Worm (Caenorhabditis elegans) whole organism, young adult: ENCODE results near the gene daf-41.

Experiments
- B0019.2 ChIP-seq: fragments of 200-800 bp; sonication (Bioruptor generic); conservative IDR thresholded peaks from 2 replicates; pipeline ENCODE4 v1.3.6; 2022; ENCODE audit warnings: missing genetic modification reagents, missing genetic modification characterization, missing compliant biosample characterization
- B0261.1 ChIP-seq: sonication (generic microtip); optimal IDR thresholded peaks from 2 replicates; lab custom pipeline; 2016; ENCODE audit warnings: mild to moderate bottlenecking, missing genetic modification characterization, moderate library complexity, missing compliant biosample characterization
- B0336.3 ChIP-seq: fragments of 200-800 bp; sonication (Bioruptor generic); IDR thresholded peaks from 2 replicates; pipeline ENCODE4 v1.3.6; 2022; ENCODE audit warnings: missing genetic modification characterization, missing compliant biosample characterization
- F37B4.10 ChIP-seq: fragments of 200-800 bp; sonication (Bioruptor generic); IDR thresholded peaks from 2 replicates; pipeline ENCODE4 v1.3.6; 2022; ENCODE audit warnings: missing genetic modification characterization, missing compliant biosample characterization
- F49E8.2 ChIP-seq: sonication (generic microtip); optimal IDR thresholded peaks from 3 replicates; lab custom pipeline; 2017; ENCODE audit warnings: missing genetic modification characterization, mild to moderate bottlenecking, missing compliant biosample characterization, antibody characterized with exemption, moderate library complexity; ENCODE audit not compliant: insufficient read depth
- F52B5.7 ChIP-seq: sonication (generic microtip); optimal IDR thresholded peaks from 2 replicates; lab custom pipeline; 2016; ENCODE audit warnings: mild to moderate bottlenecking, missing genetic modification characterization, missing compliant biosample characterization
- F55B11.4 ChIP-seq: sonication (generic microtip); optimal IDR thresholded peaks from 2 replicates; lab custom pipeline; 2016; ENCODE audit warnings: missing compliant biosample characterization, missing genetic modification characterization, borderline replicate concordance; ENCODE audit not compliant: insufficient read depth
- F57A8.1 ChIP-seq: fragments of 200-800 bp; sonication (Bioruptor generic); optimal IDR thresholded peaks from 2 replicates; lab custom pipeline; 2018; ENCODE audit warnings: mild to moderate bottlenecking, missing genetic modification characterization, moderate library complexity, missing compliant biosample characterization
- F57C9.4 ChIP-seq: sonication (generic microtip); optimal IDR thresholded peaks from 2 replicates; lab custom pipeline; 2017; ENCODE audit warnings: mild to moderate bottlenecking, missing genetic modification characterization, missing compliant biosample characterization
- T26A5.8 ChIP-seq: sonication (generic microtip); optimal IDR thresholded peaks from 2 replicates; lab custom pipeline; 2016; ENCODE audit warnings: missing genetic modification characterization, missing compliant biosample characterization
- Y53G8AR.9 ChIP-seq: fragments of 200-800 bp; sonication (Bioruptor generic); conservative IDR thresholded peaks from 2 replicates; pipeline ENCODE4 v1.3.6; 2022; ENCODE audit warnings: missing genetic modification reagents, missing genetic modification characterization, missing compliant biosample characterization
- Y79H2A.3 ChIP-seq: fragments of 200-800 bp; sonication (Bioruptor generic); conservative IDR thresholded peaks from 2 replicates; pipeline ENCODE4 v1.3.6; 2022; ENCODE audit warnings: missing genetic modification reagents, missing genetic modification characterization, missing compliant biosample characterization
- Y95B8A.8 ChIP-seq: fragments of 200-800 bp; sonication (Bioruptor generic); IDR thresholded peaks from 2 replicates; pipeline ENCODE4 v1.3.6; 2022; ENCODE audit warnings: missing genetic modification reagents, missing genetic modification characterization, missing compliant biosample characterization
- ama-1 ChIP-seq, 3 experiments: fragments of 150-350 bp in 1 of 3; sonication (generic microtip) in 2 of 3; optimal IDR thresholded peaks; 2 replicates each; lab custom pipeline; 2014 to 2018; ENCODE audit warnings: missing biosample characterization in 2 of 3, missing genetic modification characterization in 2 of 3, missing genetic modification reagents in 2 of 3
- aptf-3 ChIP-seq: fragments of 200-800 bp; sonication (Bioruptor generic); IDR thresholded peaks from 2 replicates; pipeline ENCODE4 v1.3.6; 2022; ENCODE audit warnings: missing genetic modification characterization, missing compliant biosample characterization
- atf-7 ChIP-seq: sonication (generic microtip); optimal IDR thresholded peaks from 2 replicates; lab custom pipeline; 2017; ENCODE audit warnings: mild to moderate bottlenecking, missing genetic modification characterization, missing compliant biosample characterization
- athp-1 ChIP-seq: sonication (generic microtip); optimal IDR thresholded peaks from 2 replicates; lab custom pipeline; 2017; ENCODE audit warnings: mild to moderate bottlenecking, missing genetic modification characterization, missing compliant biosample characterization
- attf-6 ChIP-seq: fragments of 200-800 bp; sonication (Bioruptor generic); IDR thresholded peaks from 2 replicates; pipeline ENCODE4 v1.3.6; 2022; ENCODE audit warnings: missing genetic modification reagents, missing genetic modification characterization, missing compliant biosample characterization
- bed-1 ChIP-seq: fragments of 200-800 bp; sonication (Bioruptor generic); IDR thresholded peaks from 2 replicates; pipeline ENCODE4 v1.3.6; 2022; ENCODE audit warnings: missing genetic modification reagents, missing genetic modification characterization, missing compliant biosample characterization
- ceh-100 ChIP-seq: fragments of 200-800 bp; sonication (Bioruptor generic); IDR thresholded peaks from 2 replicates; pipeline ENCODE4 v1.3.6; 2022; ENCODE audit warnings: missing genetic modification reagents, missing genetic modification characterization, missing compliant biosample characterization
- ceh-58 ChIP-seq: fragments of 200-800 bp; sonication (Bioruptor generic); IDR thresholded peaks from 2 replicates; pipeline ENCODE4 v1.3.6; 2022; ENCODE audit warnings: missing genetic modification characterization, missing compliant biosample characterization
- die-1 ChIP-seq: sonication (generic microtip); optimal IDR thresholded peaks from 2 replicates; lab custom pipeline; 2016; ENCODE audit warnings: missing genotype, mild to moderate bottlenecking, missing genetic modification characterization, missing compliant biosample characterization
- dox-1 ChIP-seq: fragments of 200-800 bp; sonication (Bioruptor generic); IDR thresholded peaks from 2 replicates; pipeline ENCODE4 v1.3.6; 2022; ENCODE audit warnings: missing genetic modification reagents, missing genetic modification characterization, missing compliant biosample characterization
- efl-1 ChIP-seq: fragments of 150-350 bp; optimal IDR thresholded peaks from 2 replicates; lab custom pipeline; 2014; ENCODE audit warnings: missing biosample characterization, missing genetic modification reagents, missing genetic modification characterization
- ets-4 ChIP-seq: fragments of 200-800 bp; sonication (Bioruptor generic); optimal IDR thresholded peaks from 2 replicates; lab custom pipeline; 2018; ENCODE audit warnings: mild to moderate bottlenecking, missing genetic modification characterization, missing compliant biosample characterization
- gei-17 ChIP-seq: fragments of 200-800 bp; sonication (Bioruptor generic); optimal IDR thresholded peaks from 2 replicates; lab custom pipeline; 2018; ENCODE audit warnings: mild to moderate bottlenecking, missing genetic modification characterization, missing compliant biosample characterization
- hmg-1.2 ChIP-seq: fragments of 200-800 bp; sonication (Bioruptor generic); IDR thresholded peaks from 2 replicates; pipeline ENCODE4 v1.3.6; 2022; ENCODE audit warnings: missing genetic modification reagents, missing genetic modification characterization, missing compliant biosample characterization
- hsf-1 ChIP-seq: fragments of 200-800 bp; sonication (Bioruptor generic); IDR thresholded peaks from 2 replicates; pipeline ENCODE4 v1.3.6; 2022; ENCODE audit warnings: missing genetic modification reagents, missing genetic modification characterization, missing compliant biosample characterization
- let-607 ChIP-seq, 2 experiments: fragments of 200-800 bp in 1 of 2; sonication (Bioruptor generic) in 1 of 2; sonication (generic microtip) in 1 of 2; optimal IDR thresholded peaks; 2 replicates each; lab custom pipeline; 2016 to 2018; ENCODE audit warnings: mild to moderate bottlenecking in 2 of 2, missing compliant biosample characterization in 2 of 2, missing genetic modification characterization in 2 of 2, moderate library complexity in 2 of 2, missing genotype in 1 of 2
- lin-35 ChIP-seq, 3 experiments: fragments of 150-350 bp in 2 of 3; sonication (generic microtip) in 1 of 3; optimal IDR thresholded peaks; 2 replicates each; lab custom pipeline; 2014 to 2018; ENCODE audit warnings: missing biosample characterization in 3 of 3, missing genetic modification characterization in 3 of 3, missing genetic modification reagents in 3 of 3
- madf-10 ChIP-seq: sonication (generic microtip); optimal IDR thresholded peaks from 2 replicates; lab custom pipeline; 2016; ENCODE audit warnings: mild to moderate bottlenecking, missing genetic modification characterization, missing compliant biosample characterization
- madf-3 ChIP-seq: fragments of 200-800 bp; sonication (Bioruptor generic); IDR thresholded peaks from 2 replicates; pipeline ENCODE4 v1.3.6; 2022; ENCODE audit warnings: missing genetic modification reagents, missing genetic modification characterization, missing compliant biosample characterization
- madf-6 ChIP-seq: fragments of 200-800 bp; sonication (Bioruptor generic); IDR thresholded peaks from 2 replicates; pipeline ENCODE4 v1.3.6; 2022; ENCODE audit warnings: missing genetic modification reagents, missing genetic modification characterization, missing compliant biosample characterization
- madf-8 ChIP-seq: fragments of 200-800 bp; sonication (Bioruptor generic); conservative IDR thresholded peaks from 2 replicates; pipeline ENCODE4 v1.3.6; 2022; ENCODE audit warnings: missing genetic modification reagents, missing genetic modification characterization, missing compliant biosample characterization
- mel-28 ChIP-seq: sonication (generic microtip); optimal IDR thresholded peaks from 2 replicates; lab custom pipeline; 2016; ENCODE audit warnings: borderline replicate concordance, mild to moderate bottlenecking, missing genetic modification characterization, missing compliant biosample characterization
- mes-4 ChIP-seq: sonication (generic microtip); optimal IDR thresholded peaks from 2 replicates; lab custom pipeline; 2016; ENCODE audit warnings: missing genotype, missing genetic modification characterization, missing compliant biosample characterization
- nfyb-1 ChIP-seq: fragments of 200-800 bp; sonication (Bioruptor generic); IDR thresholded peaks from 2 replicates; pipeline ENCODE4 v1.3.6; 2022; ENCODE audit warnings: missing genetic modification reagents, missing genetic modification characterization, missing compliant biosample characterization
- rcor-1 ChIP-seq: fragments of 200-800 bp; sonication (Bioruptor generic); IDR thresholded peaks from 2 replicates; pipeline ENCODE4 v1.3.6; 2022; ENCODE audit warnings: missing genetic modification reagents, missing genetic modification characterization, missing compliant biosample characterization
- repo-1 ChIP-seq: sonication (generic microtip); optimal IDR thresholded peaks from 2 replicates; lab custom pipeline; 2017; ENCODE audit warnings: mild to moderate bottlenecking, missing genetic modification characterization, missing compliant biosample characterization
- snpc-1.1 ChIP-seq: sonication (generic microtip); optimal IDR thresholded peaks from 2 replicates; lab custom pipeline; 2017; ENCODE audit warnings: missing genetic modification characterization, mild to moderate bottlenecking, missing compliant biosample characterization, antibody characterized with exemption, moderate library complexity, missing genotype, missing genetic modification reagents; ENCODE audit not compliant: insufficient read depth
- snpc-1.3 ChIP-seq: sonication (generic microtip); optimal IDR thresholded peaks from 2 replicates; lab custom pipeline; 2017; ENCODE audit warnings: missing genetic modification characterization, mild to moderate bottlenecking, missing compliant biosample characterization, antibody characterized with exemption, moderate library complexity, missing genotype, missing genetic modification reagents; ENCODE audit not compliant: insufficient read depth
- somi-1 ChIP-seq: fragments of 200-800 bp; sonication (Bioruptor generic); optimal IDR thresholded peaks from 2 replicates; lab custom pipeline; 2018; ENCODE audit warnings: mild to moderate bottlenecking, missing genetic modification characterization, missing compliant biosample characterization
- tbp1 ChIP-seq: fragments of 200-800 bp; sonication (Bioruptor generic); optimal IDR thresholded peaks from 2 replicates; lab custom pipeline; 2018; ENCODE audit warnings: mild to moderate bottlenecking, missing genetic modification characterization, missing compliant biosample characterization
- tlf-1 ChIP-seq: fragments of 200-800 bp; sonication (Bioruptor generic); optimal IDR thresholded peaks from 2 replicates; lab custom pipeline; 2018; ENCODE audit warnings: mild to moderate bottlenecking, missing genetic modification characterization, missing compliant biosample characterization
- unc-62 ChIP-seq: fragments of 150-350 bp; optimal IDR thresholded peaks from 2 replicates; lab custom pipeline; 2014; ENCODE audit warnings: missing biosample characterization, missing genetic modification reagents, missing genetic modification characterization
- zim-3 ChIP-seq: sonication (generic microtip); optimal IDR thresholded peaks from 2 replicates; lab custom pipeline; 2017; ENCODE audit warnings: mild to moderate bottlenecking, missing genetic modification characterization, moderate library complexity, missing compliant biosample characterization
- ztf-25 ChIP-seq: fragments of 200-800 bp; sonication (Bioruptor generic); IDR thresholded peaks from 2 replicates; pipeline ENCODE4 v1.3.6; 2022; ENCODE audit warnings: missing genetic modification reagents, missing genetic modification characterization, missing compliant biosample characterization

The daf-41 gene

ce11 chrIII:5273396-5273857 lies 1.1 kb downstream of the daf-41 start, which contains the start of gene ztf-8:
Gene ztf-8, minus strand, starts transcription at chrIII:5273471.
- TF ChIP-seq tlf-1 (GFP tag; lab: Kevin White, UChicago) = peak; percentile 29
- TF ChIP-seq nfyb-1 (GFP tag; lab: Robert Waterston, UW) = 0 out of 2 replicates have a peak, but pooled peaks have one; percentile 27
- peak; percentile 10 for TF ChIP-seq F52B5.7 (tag; lab: Kevin White, UChicago)
- TF ChIP-seq repo-1 (tag; lab: Kevin White, UChicago) = peak; percentile 79
- TF ChIP-seq F57A8.1 (GFP tag; lab: Kevin White, UChicago) = no peak
- TF ChIP-seq T26A5.8 (tag; lab: Kevin White, UChicago) = peak; percentile 30
- no peak for TF ChIP-seq snpc-1.3 (tag; lab: Kevin White, UChicago)
- TF ChIP-seq zim-3 (tag; lab: Kevin White, UChicago) = peak; percentile 31
- peak; percentile 42 for TF ChIP-seq athp-1 (tag; lab: Kevin White, UChicago)
- TF ChIP-seq madf-10 (tag; lab: Kevin White, UChicago) = no peak
- no peak for TF ChIP-seq ceh-58 (GFP tag; lab: Robert Waterston, UW)
- TF ChIP-seq unc-62 = no peak
- no peak for TF ChIP-seq madf-8 (GFP tag; lab: Robert Waterston, UW)
- peak; percentile 72 for TF ChIP-seq B0336.3 (GFP tag; lab: Robert Waterston, UW)
- no peak for TF ChIP-seq ceh-100 (GFP tag; lab: Robert Waterston, UW)
- no peak for TF ChIP-seq gei-17 (GFP tag; lab: Kevin White, UChicago)
- TF ChIP-seq F49E8.2 (tag; lab: Kevin White, UChicago) = peak; percentile 75
- TF ChIP-seq mes-4 = no peak
- peak; percentile 19; the same call in 1 of the 2 replicates for TF ChIP-seq dox-1 (GFP tag; lab: Robert Waterston, UW)
- TF ChIP-seq bed-1 (GFP tag; lab: Robert Waterston, UW) = no peak
- no peak for TF ChIP-seq somi-1
- 0 out of 2 replicates have a peak, but pooled peaks have one; percentile 51 for TF ChIP-seq madf-3 (GFP tag; lab: Robert Waterston, UW)
- peak in 1 of 3 experiments; percentile 22 for TF ChIP-seq lin-35 (GFP tag; optimal IDR thresholded peaks at IDR 0.05; lab: Kevin White, UChicago)
- TF ChIP-seq ztf-25 (GFP tag; lab: Robert Waterston, UW) = no peak
- TF ChIP-seq efl-1 (GFP tag; lab: Kevin White, UChicago) = no peak
- no peak for TF ChIP-seq mel-28
- peak; percentile 2 for TF ChIP-seq B0261.1 (tag; lab: Kevin White, UChicago)
- no peak for TF ChIP-seq Y95B8A.8 (GFP tag; lab: Robert Waterston, UW)
- TF ChIP-seq Y53G8AR.9 (GFP tag; lab: Robert Waterston, UW) = peak; percentile 66; the same call in 1 of the 2 replicates
- peak; percentile 37 for TF ChIP-seq ama-1 (optimal IDR thresholded peaks at IDR 0.05; lab: Kevin White, UChicago)
- TF ChIP-seq ama-1 (GFP tag; optimal IDR thresholded peaks at IDR 0.05; lab: Kevin White, UChicago) = peak in 1 of 2 experiments; percentile 5
- TF ChIP-seq F55B11.4 = no peak
- no peak for TF ChIP-seq F57C9.4 (tag; lab: Kevin White, UChicago)
- TF ChIP-seq madf-6 = peak; percentile 65
- no peak for TF ChIP-seq ets-4 (GFP tag; lab: Kevin White, UChicago)
- peak; percentile 31 for TF ChIP-seq atf-7 (tag; lab: Kevin White, UChicago)
- no peak for TF ChIP-seq B0019.2 (GFP tag; lab: Robert Waterston, UW)
- TF ChIP-seq attf-6 (GFP tag; lab: Robert Waterston, UW) = 0 out of 2 replicates have a peak, but pooled peaks have one; percentile 47
- peak; percentile 32 for TF ChIP-seq die-1 (tag; lab: Kevin White, UChicago)
- no peak for TF ChIP-seq let-607 (tag; optimal IDR thresholded peaks at IDR 0.05; lab: Kevin White, UChicago)
- 0 out of 2 replicates have a peak, but pooled peaks have one; percentile 22 for TF ChIP-seq aptf-3 (GFP tag; lab: Robert Waterston, UW)
- no peak for TF ChIP-seq F37B4.10 (GFP tag; lab: Robert Waterston, UW)
- TF ChIP-seq hsf-1 (GFP tag; lab: Robert Waterston, UW) = peak; percentile 52; the same call in 1 of the 2 replicates
- TF ChIP-seq tbp1 = peak; percentile 13
- peak; percentile 54 for TF ChIP-seq snpc-1.1 (tag; lab: Kevin White, UChicago)
- TF ChIP-seq hmg-1.2 = peak; percentile 18; the same call in 1 of the 2 replicates
- peak; percentile 38 for TF ChIP-seq rcor-1 (GFP tag; lab: Robert Waterston, UW)
- no peak for TF ChIP-seq Y79H2A.3 (GFP tag; lab: Robert Waterston, UW)
